Worm (Caenorhabditis elegans): Measurements from ENCODE around the gene Y2H9A.4.

Gene Y2H9A.4

DNA sequence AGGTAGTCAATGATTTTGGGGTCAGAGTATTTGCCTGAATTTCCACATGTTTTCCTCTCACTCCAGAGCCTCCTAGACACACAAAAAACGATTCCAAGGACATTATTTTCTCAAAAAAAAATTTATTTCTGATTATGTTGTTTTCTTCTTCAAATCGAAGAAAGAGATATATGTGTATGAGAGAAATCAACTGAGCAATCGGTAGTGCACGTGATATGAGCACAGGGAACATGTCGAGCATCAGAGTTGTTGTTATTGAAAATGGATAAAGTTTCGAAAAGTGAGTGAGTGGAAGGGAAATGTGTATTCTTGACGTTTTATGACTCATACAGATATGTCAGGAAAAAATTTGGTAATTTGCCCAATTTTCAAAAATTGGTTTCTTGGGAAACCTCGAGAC is 26.4 kb downstream of the Y2H9A.4 start:
- no peak for TF ChIP-seq nhr-12 (tag; optimal IDR thresholded peaks at IDR 0.05)
- no peak for TF ChIP-seq ztf-4 (tag; optimal IDR thresholded peaks at IDR 0.05)
- no peak for TF ChIP-seq lin-39 (tag; optimal IDR thresholded peaks at IDR 0.05)
- TF ChIP-seq nfya-1 (tag; optimal IDR thresholded peaks at IDR 0.05; ENCODE audit: insufficient read depth), result peak; percentile 8

DNA sequence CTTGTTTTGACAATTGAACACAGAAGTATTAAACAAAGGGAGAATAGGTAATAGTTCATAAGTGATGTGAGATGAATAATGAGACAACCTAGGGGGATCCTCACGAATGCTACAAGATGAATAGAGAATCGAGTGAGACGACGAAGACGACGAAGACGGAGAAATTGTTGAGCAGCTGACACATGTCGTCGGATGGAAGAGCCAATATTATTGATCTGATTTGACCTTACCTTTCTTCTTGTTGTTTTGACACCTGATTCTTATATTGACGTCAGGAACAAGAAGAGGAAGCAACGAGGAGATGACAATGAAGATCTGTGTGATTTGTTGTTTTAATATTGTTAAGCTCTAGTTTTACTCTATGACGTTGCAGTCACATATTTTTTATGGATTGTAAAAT is 27.8 kb downstream of the Y2H9A.4 start, which contains the start of gene T10G3.1:
Gene T10G3.1, minus strand, starts transcription at position 213 of the 400 bp plus-strand sequence.
- TF ChIP-seq nhr-76 (tag; optimal IDR thresholded peaks at IDR 0.05), result no peak
- no peak for TF ChIP-seq pha-4 (tag; optimal IDR thresholded peaks at IDR 0.05)
- no peak for TF ChIP-seq nhr-12 (tag; optimal IDR thresholded peaks at IDR 0.05)
- no peak for TF ChIP-seq ceh-28 (tag; optimal IDR thresholded peaks at IDR 0.05)
- TF ChIP-seq nhr-237 (tag; optimal IDR thresholded peaks at IDR 0.05), result no peak
- TF ChIP-seq nhr-77 (tag; optimal IDR thresholded peaks at IDR 0.05), result no peak
- no peak for TF ChIP-seq fkh-10 (GFP tag; optimal IDR thresholded peaks at IDR 0.05)
- TF ChIP-seq nhr-28 (tag; optimal IDR thresholded peaks at IDR 0.05), result no peak
- no peak for TF ChIP-seq ceh-82 (tag; optimal IDR thresholded peaks at IDR 0.05)
- TF ChIP-seq elt-3 (tag; optimal IDR thresholded peaks at IDR 0.05), result no peak

DNA sequence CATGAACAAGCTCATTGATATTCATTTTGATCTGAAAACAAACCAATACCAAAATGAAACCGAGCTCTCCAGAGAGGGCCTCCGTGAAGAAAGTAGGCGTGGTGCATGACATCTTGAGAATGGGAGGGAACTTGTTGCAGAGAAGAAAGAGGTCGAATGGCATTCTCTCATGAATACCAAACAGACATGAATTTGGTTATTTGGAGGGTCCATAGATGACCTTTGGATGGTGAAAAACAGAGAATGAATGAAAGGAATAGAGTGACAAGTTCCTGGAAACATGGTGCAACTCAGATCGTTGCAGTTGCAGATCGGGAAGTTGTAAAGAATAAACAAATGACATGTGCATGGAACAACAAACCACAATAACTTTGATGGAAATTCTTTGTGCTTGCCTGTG is 30.7 kb downstream of the Y2H9A.4 start, which contains the start of gene T10G3.8:
Gene T10G3.8, minus strand, starts transcription at position 101 of the 400 bp plus-strand sequence.
- TF ChIP-seq tbx-2 (tag; optimal IDR thresholded peaks at IDR 0.05), result no peak
- TF ChIP-seq lsy-12 (tag; optimal IDR thresholded peaks at IDR 0.05), result no peak
- no peak for TF ChIP-seq ztf-4 (tag; optimal IDR thresholded peaks at IDR 0.05)
- no peak for TF ChIP-seq nhr-11 (tag; optimal IDR thresholded peaks at IDR 0.05)
- no peak for TF ChIP-seq mdl-1 (tag; optimal IDR thresholded peaks at IDR 0.05)
- TF ChIP-seq zag-1 (tag; optimal IDR thresholded peaks at IDR 0.05), result no peak
- no peak for TF ChIP-seq ceh-9 (tag; optimal IDR thresholded peaks at IDR 0.05)
- no peak for TF ChIP-seq ZK546.5 (tag; optimal IDR thresholded peaks at IDR 0.05)

DNA sequence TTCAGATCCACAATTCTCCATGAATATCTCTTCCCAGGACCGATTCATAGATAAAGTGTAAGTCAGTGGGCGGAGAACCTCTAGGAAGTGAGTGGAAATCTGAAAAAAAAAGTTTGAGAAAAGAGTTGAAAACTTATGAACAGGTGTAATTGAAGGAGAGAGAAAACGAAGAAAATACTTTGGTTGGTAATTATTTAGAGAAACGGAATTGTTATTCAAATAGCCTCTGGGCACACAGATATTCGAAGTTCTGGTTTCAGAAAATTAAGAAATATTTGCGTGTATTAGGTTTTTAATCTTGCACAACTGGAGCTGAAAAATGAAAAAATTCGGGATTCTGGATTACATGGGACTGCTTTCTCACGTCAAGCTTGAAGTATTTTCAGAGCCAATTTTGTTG is 34.1 kb downstream of the Y2H9A.4 start, which contains the start of gene T10G3.2:
Gene T10G3.2, minus strand, starts transcription at position 101 of the 400 bp plus-strand sequence.
- TF ChIP-seq ceh-82 (tag; optimal IDR thresholded peaks at IDR 0.05) (no peak), fos-1 (tag; optimal IDR thresholded peaks at IDR 0.05) (no peak), R02D3.7 (tag; optimal IDR thresholded peaks at IDR 0.05) (no peak), mdl-1 (tag; optimal IDR thresholded peaks at IDR 0.05) (no peak), fkh-2 (tag; optimal IDR thresholded peaks at IDR 0.05) (no peak), lin-39 (tag; optimal IDR thresholded peaks at IDR 0.05) (no peak), ceh-9 (tag; optimal IDR thresholded peaks at IDR 0.05) (no peak), tbx-2 (tag; optimal IDR thresholded peaks at IDR 0.05) (no peak), nhr-12 (tag; optimal IDR thresholded peaks at IDR 0.05) (no peak), elt-3 (tag; optimal IDR thresholded peaks at IDR 0.05) (no peak), snpc-4 (tag; optimal IDR thresholded peaks at IDR 0.05) (no peak), ztf-4 (tag; optimal IDR thresholded peaks at IDR 0.05) (no peak), nhr-77 (tag; optimal IDR thresholded peaks at IDR 0.05) (no peak), ZK546.5 (tag; optimal IDR thresholded peaks at IDR 0.05) (no peak)

DNA sequence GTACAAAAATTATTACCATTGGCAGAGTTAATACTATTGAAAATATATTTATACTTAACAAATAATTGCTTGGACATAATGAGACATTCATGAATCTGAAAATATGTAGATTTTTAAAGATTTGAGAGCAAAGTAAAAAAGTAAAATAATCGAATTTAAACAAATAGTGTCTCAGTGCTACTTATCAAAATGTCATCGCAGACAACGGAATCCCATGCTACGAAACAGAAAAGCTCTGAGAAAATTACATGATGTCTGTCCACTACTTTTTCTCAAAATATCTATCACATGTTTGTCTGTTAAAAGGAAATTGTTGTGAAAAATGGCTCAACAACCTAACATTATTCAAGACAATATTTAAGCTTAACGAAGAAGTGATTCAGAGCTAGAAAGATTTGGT is 38.6 kb downstream of the Y2H9A.4 start, which contains the start of gene T10G3.4:
Gene T10G3.4, minus strand, starts transcription at position 101 of the 400 bp plus-strand sequence.
- no peak for TF ChIP-seq ceh-16 (tag; optimal IDR thresholded peaks at IDR 0.05)
- no peak for TF ChIP-seq nhr-11 (tag; optimal IDR thresholded peaks at IDR 0.05)
- no peak for TF ChIP-seq daf-12 (tag; optimal IDR thresholded peaks at IDR 0.05)
- no peak for TF ChIP-seq mdl-1 (tag; optimal IDR thresholded peaks at IDR 0.05)

DNA sequence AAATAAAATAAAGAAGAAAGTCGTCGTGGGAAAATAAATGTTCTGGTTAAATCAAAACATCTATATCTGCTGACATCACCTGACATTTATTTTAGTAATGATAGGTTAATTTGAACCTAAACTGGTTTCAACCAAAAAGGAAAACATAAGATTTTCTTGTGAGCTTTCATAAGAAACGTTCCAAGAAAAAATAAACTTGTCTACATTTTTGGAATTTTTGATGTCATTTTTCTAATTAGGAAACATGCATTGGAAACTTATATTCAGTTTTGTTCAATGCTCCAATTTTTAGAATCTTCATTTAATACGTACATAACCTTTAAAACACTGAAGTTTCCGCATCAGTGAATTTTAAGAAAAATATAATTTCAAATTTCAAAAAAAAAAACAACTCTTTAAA is 40.0 kb downstream of the Y2H9A.4 start:
- TF ChIP-seq elt-3 (tag; optimal IDR thresholded peaks at IDR 0.05), result no peak
- TF ChIP-seq mdl-1 (tag; optimal IDR thresholded peaks at IDR 0.05), result no peak
- TF ChIP-seq ceh-16 (tag; optimal IDR thresholded peaks at IDR 0.05), result no peak
- no peak for TF ChIP-seq elt-1 (tag; optimal IDR thresholded peaks at IDR 0.05)
- TF ChIP-seq ztf-11 (tag; optimal IDR thresholded peaks at IDR 0.05), result no peak
- no peak for TF ChIP-seq nhr-11 (tag; optimal IDR thresholded peaks at IDR 0.05)
- no peak for TF ChIP-seq nfya-1 (tag; optimal IDR thresholded peaks at IDR 0.05; ENCODE audit: insufficient read depth)

DNA sequence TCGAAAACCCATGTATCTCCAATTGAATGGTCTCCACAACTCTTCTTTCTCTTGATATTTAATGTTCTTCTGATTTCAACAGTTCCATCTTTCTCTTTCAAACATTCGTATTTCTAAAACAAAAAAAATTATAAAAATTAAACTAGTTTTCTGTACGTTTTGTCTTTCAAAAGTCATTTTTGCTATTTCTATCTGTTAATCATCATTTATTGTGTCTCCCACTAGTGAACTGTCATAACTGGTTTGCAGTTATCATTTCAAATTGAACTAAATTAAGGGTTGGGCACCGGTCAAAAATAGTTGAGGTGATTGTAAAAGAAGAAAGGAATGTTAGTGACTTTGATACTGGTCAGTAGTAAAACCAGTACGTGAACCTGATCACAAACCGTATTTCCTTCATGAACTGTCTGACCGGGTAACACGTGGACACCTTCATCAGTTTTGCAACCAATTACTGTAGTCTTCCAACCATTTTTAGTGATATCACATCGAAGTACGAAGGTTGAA is 42.7 kb downstream of the Y2H9A.4 start:
- TF ChIP-seq elt-3 (tag; optimal IDR thresholded peaks at IDR 0.05) (peak in 1 of 3 experiments; percentile 30), ceh-9 (tag; optimal IDR thresholded peaks at IDR 0.05) (no peak), fkh-10 (GFP tag; optimal IDR thresholded peaks at IDR 0.05) (no peak), pqm-1 (tag; optimal IDR thresholded peaks at IDR 0.05) (no peak), nhr-23 (tag; optimal IDR thresholded peaks at IDR 0.05) (no peak), ceh-28 (tag; optimal IDR thresholded peaks at IDR 0.05) (no peak), eor-1 (tag; optimal IDR thresholded peaks at IDR 0.05) (no peak), ama-1 (optimal IDR thresholded peaks at IDR 0.05) (no peak)

Data from whole organism, L3 larva.